Worm (Caenorhabditis elegans) whole organism, late embryonic: ENCODE data around the gene pqn-32.

Experiments
- ceh-24 ChIP-seq: sonication (generic microtip); optimal IDR thresholded peaks from 2 replicates; lab custom pipeline; 2016; ENCODE audit warnings: mild to moderate bottlenecking, missing genetic modification characterization, missing compliant biosample characterization
- dmd-4 ChIP-seq: sonication (generic microtip); optimal IDR thresholded peaks from 2 replicates; lab custom pipeline; 2016; ENCODE audit warnings: borderline replicate concordance, missing genetic modification characterization, missing compliant biosample characterization
- elt-4 ChIP-seq: sonication (generic microtip); optimal IDR thresholded peaks from 2 replicates; lab custom pipeline; 2016; ENCODE audit warnings: missing genetic modification characterization, missing compliant biosample characterization
- lin-11 ChIP-seq: fragments of 200-800 bp; sonication (Bioruptor generic); optimal IDR thresholded peaks from 2 replicates; lab custom pipeline; 2018; ENCODE audit warnings: mild to moderate bottlenecking, missing genetic modification characterization, missing compliant biosample characterization
- pqm-1 ChIP-seq: sonication (generic microtip); optimal IDR thresholded peaks from 2 replicates; lab custom pipeline; 2016; ENCODE audit warnings: missing genetic modification characterization, missing compliant biosample characterization
- pros-1 ChIP-seq: fragments of 150-350 bp; optimal IDR thresholded peaks from 2 replicates; lab custom pipeline; 2014; ENCODE audit warnings: missing biosample characterization, missing genetic modification reagents, missing genetic modification characterization
- syd-9 ChIP-seq: sonication (generic microtip); optimal IDR thresholded peaks from 2 replicates; lab custom pipeline; 2016; ENCODE audit warnings: mild to moderate bottlenecking, missing genetic modification characterization, moderate library complexity, missing compliant biosample characterization

ce11 chrII:13107719-13108118 lies at the start of gene pqn-32:
- TF ChIP-seq ceh-24 (tag; lab: Kevin White, UChicago) = no peak
- no peak for TF ChIP-seq lin-11
- TF ChIP-seq pros-1 (tag; lab: Kevin White, UChicago) = no peak
- TF ChIP-seq pqm-1 (tag; lab: Kevin White, UChicago) = no peak
- no peak for TF ChIP-seq elt-4 (tag; lab: Kevin White, UChicago)
- no peak for TF ChIP-seq dmd-4 (tag; lab: Kevin White, UChicago)
- TF ChIP-seq syd-9 (tag; lab: Kevin White, UChicago) = no peak
